Fruit fly (Drosophila melanogaster): Measurements from ENCODE around the gene CG18418.

DNA sequence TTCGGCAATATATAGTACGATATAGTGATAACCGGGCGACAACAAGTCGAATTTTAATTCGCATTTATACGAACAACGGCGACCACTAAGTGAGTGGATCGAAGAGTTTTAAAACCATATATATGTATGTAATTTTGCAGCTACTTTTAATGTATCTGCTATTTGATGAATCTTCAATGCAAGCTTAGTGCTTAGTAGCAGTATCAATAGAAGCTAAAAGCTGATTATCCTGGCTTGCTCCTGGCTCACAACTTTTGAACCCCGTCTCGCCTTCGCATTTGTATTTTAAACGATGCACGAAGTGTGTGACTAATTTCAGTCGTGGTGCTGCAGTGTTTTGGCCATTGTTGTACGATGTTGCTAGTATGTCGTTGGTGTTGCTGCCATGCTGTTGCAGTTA is 46.8 kb upstream of the CG18418 start:
- TF ChIP-seq Blimp-1 (GFP tag; optimal IDR thresholded peaks at IDR 0.05) (no peak), seq (GFP tag; IDR thresholded peaks at IDR 0.05) (no peak)
